Fruit fly (Drosophila melanogaster) whole organism, embryonic: ENCODE results near the gene Fur2.

Experiments
- Abd-B ChIP-seq: fragments of 200-800 bp; sonication (Bioruptor generic); optimal IDR thresholded peaks from 2 replicates; lab custom pipeline; 2018; ENCODE audit warnings: missing biosample characterization, mild to moderate bottlenecking, missing genetic modification characterization, moderate library complexity
- Antp ChIP-seq: fragments of 200-800 bp; sonication (Bioruptor generic); optimal IDR thresholded peaks from 3 replicates; lab custom pipeline; 2016; ENCODE audit warnings: missing biosample characterization, missing genetic modification characterization
- BEAF-32 ChIP-seq: fragments of 200-800 bp; sonication (Bioruptor generic); optimal IDR thresholded peaks from 3 replicates; lab custom pipeline; 2017; ENCODE audit warnings: missing biosample characterization, missing genetic modification characterization, mild to moderate bottlenecking, moderate library complexity, missing genetic modification reagents
- CG1024 ChIP-seq: fragments of 200-800 bp; sonication (Bioruptor generic); IDR thresholded peaks from 2 replicates; pipeline ENCODE4 v1.3.6; 2022; ENCODE audit warnings: missing biosample characterization, missing genetic modification characterization
- CG11696 ChIP-seq: fragments of 200-800 bp; sonication (Bioruptor generic); IDR thresholded peaks from 2 replicates; pipeline ENCODE4 v1.3.6; 2022; ENCODE audit warnings: missing biosample characterization, missing genetic modification characterization
- CG12104 ChIP-seq: fragments of 200-800 bp; sonication (Bioruptor generic); optimal IDR thresholded peaks from 3 replicates; lab custom pipeline; 2016; ENCODE audit warnings: missing biosample characterization, missing genetic modification characterization
- CG14965 ChIP-seq: fragments of 200-800 bp; sonication (Bioruptor generic); optimal IDR thresholded peaks from 2 replicates; lab custom pipeline; 2016; ENCODE audit warnings: missing biosample characterization, missing genetic modification characterization, borderline replicate concordance
- CG16863 ChIP-seq: fragments of 200-800 bp; sonication (Bioruptor generic); optimal IDR thresholded peaks from 3 replicates; lab custom pipeline; 2016; ENCODE audit warnings: missing biosample characterization, missing genetic modification characterization
- CG34224 ChIP-seq: fragments of 200-800 bp; sonication (Bioruptor generic); IDR thresholded peaks from 3 replicates; pipeline ENCODE4 v1.3.6; 2022; ENCODE audit warnings: missing biosample characterization, missing genetic modification characterization; ENCODE audit not compliant: partially characterized antibody
- CG3726 ChIP-seq: fragments of 200-800 bp; sonication (Bioruptor generic); IDR thresholded peaks from 3 replicates; pipeline ENCODE4, ENCODE4 v1.3.6; 2022; ENCODE audit warnings: missing biosample characterization, missing genetic modification characterization
- CG42726 ChIP-seq: fragments of 200-800 bp; sonication (Bioruptor generic); IDR thresholded peaks from 2 replicates; pipeline ENCODE4 v1.3.6; 2022; ENCODE audit warnings: missing biosample characterization, missing genetic modification characterization; ENCODE audit not compliant: partially characterized antibody
- CG4404 ChIP-seq: fragments of 200-800 bp; sonication (Bioruptor generic); IDR thresholded peaks from 2 replicates; pipeline ENCODE4 v1.3.6; 2022; ENCODE audit warnings: missing biosample characterization, missing genetic modification characterization
- CG5245 ChIP-seq: fragments of 200-800 bp; sonication (Bioruptor generic); optimal IDR thresholded peaks from 3 replicates; lab custom pipeline; 2016; ENCODE audit warnings: missing biosample characterization, missing genetic modification characterization
- CG6254 ChIP-seq: fragments of 200-800 bp; sonication (Bioruptor generic); optimal IDR thresholded peaks from 3 replicates; lab custom pipeline; 2017; ENCODE audit warnings: mild to moderate bottlenecking, missing biosample characterization, missing genetic modification reagents, missing genetic modification characterization
- CG6272 ChIP-seq: fragments of 200-800 bp; sonication (Bioruptor generic); IDR thresholded peaks from 2 replicates; pipeline ENCODE4 v1.3.6; 2022; ENCODE audit warnings: missing biosample characterization, missing genetic modification characterization
- CG7556 ChIP-seq: fragments of 200-800 bp; sonication (Bioruptor generic); optimal IDR thresholded peaks from 2 replicates; lab custom pipeline; 2017; ENCODE audit warnings: missing biosample characterization, mild to moderate bottlenecking, missing genetic modification characterization
- CG8281 ChIP-seq: fragments of 200-800 bp; sonication (Bioruptor generic); optimal IDR thresholded peaks from 2 replicates; lab custom pipeline; 2018; ENCODE audit warnings: missing biosample characterization, mild to moderate bottlenecking, missing genetic modification characterization, moderate library complexity
- CG9727 ChIP-seq: fragments of 200-800 bp; sonication (Bioruptor generic); optimal IDR thresholded peaks from 3 replicates; lab custom pipeline; 2017; ENCODE audit warnings: missing biosample characterization, mild to moderate bottlenecking, missing genetic modification characterization
- CG9797 ChIP-seq: fragments of 200-800 bp; sonication (Bioruptor generic); optimal IDR thresholded peaks from 3 replicates; lab custom pipeline; 2018; ENCODE audit warnings: missing biosample characterization, mild to moderate bottlenecking, missing genetic modification characterization
- Camta ChIP-seq: fragments of 200-800 bp; sonication (Bioruptor generic); optimal IDR thresholded peaks from 2 replicates; lab custom pipeline; 2016; ENCODE audit warnings: missing biosample characterization, missing genetic modification characterization
- Dek ChIP-seq: fragments of 200-800 bp; sonication (Bioruptor generic); optimal IDR thresholded peaks from 3 replicates; lab custom pipeline; 2019; ENCODE audit warnings: missing biosample characterization, mild to moderate bottlenecking, missing genetic modification characterization, moderate library complexity
- Hr39 ChIP-seq: fragments of >200 bp; optimal IDR thresholded peaks from 2 replicates; lab custom pipeline; 2017
- Hsf ChIP-seq: fragments of 200-800 bp; sonication (Bioruptor generic); optimal IDR thresholded peaks from 3 replicates; lab custom pipeline; 2016; ENCODE audit warnings: missing biosample characterization, missing genetic modification characterization
- Neu2 ChIP-seq: fragments of 200-800 bp; sonication (Bioruptor generic); optimal IDR thresholded peaks from 3 replicates; lab custom pipeline; 2016; ENCODE audit warnings: missing biosample characterization, missing genetic modification characterization, borderline replicate concordance
- Nf-YA ChIP-seq: fragments of 200-800 bp; sonication (Bioruptor generic); IDR thresholded peaks from 2 replicates; pipeline ENCODE4 v1.3.6; 2022; ENCODE audit warnings: missing biosample characterization, missing genetic modification characterization
- Poxn ChIP-seq: fragments of 200-800 bp; sonication (Bioruptor generic); IDR thresholded peaks from 2 replicates; pipeline ENCODE4 v1.3.6; 2022; ENCODE audit warnings: missing biosample characterization, missing genetic modification characterization
- Ptx1 ChIP-seq: fragments of 200-800 bp; sonication (Bioruptor generic); IDR thresholded peaks from 2 replicates; pipeline ENCODE4 v1.3.6; 2022; ENCODE audit warnings: missing biosample characterization, missing genetic modification characterization
- amos ChIP-seq: fragments of 200-800 bp; sonication (Bioruptor generic); IDR thresholded peaks from 2 replicates; pipeline ENCODE4 v1.3.6; 2022; ENCODE audit warnings: missing biosample characterization, missing genetic modification characterization; ENCODE audit not compliant: partially characterized antibody
- ara ChIP-seq: fragments of 200-800 bp; sonication (Bioruptor generic); IDR thresholded peaks from 2 replicates; pipeline ENCODE4 v1.3.6; 2022; ENCODE audit warnings: missing biosample characterization, missing genetic modification characterization
- chif ChIP-seq, 2 experiments: fragments of 200-800 bp; sonication (Bioruptor generic); optimal IDR thresholded peaks; 3 replicates each; lab custom pipeline; 2016; ENCODE audit warnings: missing biosample characterization in 2 of 2, missing genetic modification characterization in 2 of 2
- chm ChIP-seq: fragments of 200-800 bp; sonication (Bioruptor generic); IDR thresholded peaks from 2 replicates; pipeline ENCODE4 v1.3.6; 2022; ENCODE audit warnings: missing biosample characterization, missing genetic modification characterization
- chn ChIP-seq: fragments of 200-800 bp; sonication (Bioruptor generic); optimal IDR thresholded peaks from 2 replicates; lab custom pipeline; 2016; ENCODE audit warnings: missing biosample characterization, missing genetic modification characterization
- da ChIP-seq: fragments of 200-800 bp; sonication (Bioruptor generic); optimal IDR thresholded peaks from 2 replicates; lab custom pipeline; 2016; ENCODE audit warnings: missing biosample characterization, missing genetic modification characterization
- esg ChIP-seq: fragments of 200-800 bp; sonication (Bioruptor generic); conservative IDR thresholded peaks from 2 replicates; pipeline ENCODE4 v1.3.6; 2022; ENCODE audit warnings: missing biosample characterization, missing genetic modification characterization
- exex ChIP-seq: fragments of 200-800 bp; sonication (Bioruptor generic); optimal IDR thresholded peaks from 4 replicates; lab custom pipeline; 2018; ENCODE audit warnings: missing biosample characterization, mild to moderate bottlenecking, missing genetic modification characterization, moderate library complexity
- fd3F ChIP-seq: fragments of 200-800 bp; sonication (Bioruptor generic); optimal IDR thresholded peaks from 2 replicates; lab custom pipeline; 2018; ENCODE audit warnings: missing biosample characterization, mild to moderate bottlenecking, missing genetic modification characterization, moderate library complexity
- gem ChIP-seq: fragments of 200-800 bp; sonication (Bioruptor generic); optimal IDR thresholded peaks from 2 replicates; lab custom pipeline; 2019; ENCODE audit warnings: missing biosample characterization, mild to moderate bottlenecking, missing genetic modification characterization, moderate library complexity
- gsb-n ChIP-seq: fragments of 200-800 bp; sonication (Bioruptor generic); optimal IDR thresholded peaks from 3 replicates; lab custom pipeline; 2018; ENCODE audit warnings: missing biosample characterization, mild to moderate bottlenecking, missing genetic modification characterization
- klu ChIP-seq: fragments of 200-800 bp; sonication (Bioruptor generic); IDR thresholded peaks from 2 replicates; pipeline ENCODE4 v1.3.6; 2022; ENCODE audit warnings: missing biosample characterization, missing genetic modification characterization
- lov ChIP-seq, 2 experiments: fragments of 200-800 bp in 1 of 2; fragments of >200 bp in 1 of 2; sonication (Bioruptor generic) in 1 of 2; IDR thresholded peaks in 1 of 2; optimal IDR thresholded peaks in 1 of 2; 2 replicates in 1 of 2; 3 replicates in 1 of 2; pipeline versions ENCODE4 v1.3.6 to Lab custom; 2017 to 2022; ENCODE audit warnings: missing biosample characterization in 1 of 2, missing genetic modification characterization in 1 of 2
- maf-S ChIP-seq: fragments of 200-800 bp; sonication (Bioruptor generic); optimal IDR thresholded peaks from 2 replicates; lab custom pipeline; 2016; ENCODE audit warnings: missing biosample characterization, missing genetic modification characterization
- oc ChIP-seq: fragments of 200-800 bp; sonication (Bioruptor generic); optimal IDR thresholded peaks from 2 replicates; lab custom pipeline; 2018; ENCODE audit warnings: missing biosample characterization, mild to moderate bottlenecking, missing genetic modification characterization, moderate library complexity
- pfk ChIP-seq: fragments of 200-800 bp; sonication (Bioruptor generic); optimal IDR thresholded peaks from 2 replicates; lab custom pipeline; 2018; ENCODE audit warnings: missing biosample characterization, mild to moderate bottlenecking, missing genetic modification characterization, moderate library complexity
- schlank ChIP-seq: fragments of 200-800 bp; sonication (Bioruptor generic); optimal IDR thresholded peaks from 2 replicates; lab custom pipeline; 2018; ENCODE audit warnings: missing biosample characterization, mild to moderate bottlenecking, missing genetic modification characterization
- slp2 ChIP-seq: fragments of 200-800 bp; sonication (Bioruptor generic); optimal IDR thresholded peaks from 2 replicates; lab custom pipeline; 2016; ENCODE audit warnings: missing biosample characterization, missing genetic modification characterization
- stwl ChIP-seq: fragments of 200-800 bp; sonication (Bioruptor generic); optimal IDR thresholded peaks from 3 replicates; lab custom pipeline; 2018; ENCODE audit warnings: missing biosample characterization, mild to moderate bottlenecking, missing genetic modification characterization, moderate library complexity
- tio ChIP-seq: fragments of 200-800 bp; sonication (Bioruptor generic); optimal IDR thresholded peaks from 2 replicates; lab custom pipeline; 2017; ENCODE audit warnings: missing biosample characterization, missing genetic modification characterization, inconsistent platforms
- trh ChIP-seq: fragments of 200-800 bp; sonication (Bioruptor generic); optimal IDR thresholded peaks from 2 replicates; lab custom pipeline; 2016; ENCODE audit warnings: missing biosample characterization, missing genetic modification characterization
- vnd ChIP-seq: fragments of 200-800 bp; sonication (Bioruptor generic); IDR thresholded peaks from 3 replicates; pipeline ENCODE4 v1.3.6; 2022; ENCODE audit warnings: missing biosample characterization, missing genetic modification characterization; ENCODE audit not compliant: partially characterized antibody
- vvl ChIP-seq: fragments of 200-800 bp; sonication (Bioruptor generic); IDR thresholded peaks from 2 replicates; pipeline ENCODE4 v1.3.6; 2022; ENCODE audit warnings: missing biosample characterization, missing genetic modification characterization

Gene Fur2

dm6 chrX:16421899-16422412 is 49.1 kb downstream of the Fur2 start, which contains the start of gene AnxB11 (continued):
- no peak for TF ChIP-seq Poxn
- peak; percentile 10 for TF ChIP-seq oc (tag; lab: Kevin White, UChicago)
- TF ChIP-seq fd3F: no peak
- TF ChIP-seq Hr39 (lab: Kevin White, UChicago): no peak
- TF ChIP-seq esg (GFP tag; lab: Robert Waterston, UW): no peak
- peak; percentile 30; the same call in 1 of the 2 replicates for TF ChIP-seq CG42726 (GFP tag; lab: Robert Waterston, UW)
- no peak for TF ChIP-seq CG3726
- no peak for TF ChIP-seq chm (GFP tag; lab: Robert Waterston, UW)
- no peak for TF ChIP-seq slp2
- no peak for TF ChIP-seq exex (tag; lab: Kevin White, UChicago)
- TF ChIP-seq trh (GFP tag; lab: Kevin White, UChicago): no peak
- no peak for TF ChIP-seq CG1024 (GFP tag; lab: Robert Waterston, UW)
- TF ChIP-seq Camta (GFP tag; lab: Kevin White, UChicago): no peak
- TF ChIP-seq CG9797 (GFP tag; lab: Kevin White, UChicago): no peak
- peak; percentile 45; the same call in 2 of the 3 replicates for TF ChIP-seq CG34224 (GFP tag; lab: Robert Waterston, UW)
- TF ChIP-seq CG6254 (GFP tag; lab: Kevin White, UChicago): no peak
- TF ChIP-seq klu: no peak
- no peak for TF ChIP-seq pfk
- peak; percentile 33; the same call in 2 of the 3 replicates for TF ChIP-seq vnd
- no peak for TF ChIP-seq CG7556
- TF ChIP-seq tio (GFP tag; lab: Kevin White, UChicago): no peak
- no peak for TF ChIP-seq CG8281
- TF ChIP-seq CG12104: no peak
- no peak for TF ChIP-seq lov (optimal IDR thresholded peaks at IDR 0.05; lab: Kevin White, UChicago)
- no peak for TF ChIP-seq lov (GFP tag; IDR thresholded peaks at IDR 0.05; lab: Robert Waterston, UW)
- TF ChIP-seq CG4404 (GFP tag; lab: Robert Waterston, UW): no peak
- TF ChIP-seq maf-S: no peak
- no peak for TF ChIP-seq Hsf (GFP tag; lab: Kevin White, UChicago)
- no peak for TF ChIP-seq Abd-B
- TF ChIP-seq CG11696 (GFP tag; lab: Robert Waterston, UW): no peak
- no peak for TF ChIP-seq Ptx1 (GFP tag; lab: Robert Waterston, UW)
- no peak for TF ChIP-seq chn (GFP tag; lab: Kevin White, UChicago)
- no peak for TF ChIP-seq CG5245 (GFP tag; lab: Kevin White, UChicago)
- no peak for TF ChIP-seq da
- no peak for TF ChIP-seq CG14965 (GFP tag; lab: Kevin White, UChicago)
- TF ChIP-seq Nf-YA (GFP tag; lab: Robert Waterston, UW): no peak
- no peak for TF ChIP-seq Dek (tag; lab: Kevin White, UChicago)
- TF ChIP-seq schlank (tag; lab: Kevin White, UChicago): no peak
- TF ChIP-seq gem: no peak
- TF ChIP-seq amos (GFP tag; lab: Robert Waterston, UW): peak; percentile 56; the same call in 1 of the 2 replicates
- no peak for TF ChIP-seq BEAF-32 (GFP tag; lab: Kevin White, UChicago)
- TF ChIP-seq vvl (GFP tag; lab: Robert Waterston, UW): no peak
- no peak for TF ChIP-seq chif (GFP tag; optimal IDR thresholded peaks at IDR 0.05; lab: Kevin White, UChicago)
- no peak for TF ChIP-seq ara (GFP tag; lab: Robert Waterston, UW)
- TF ChIP-seq Neu2 (GFP tag; lab: Kevin White, UChicago): no peak
- TF ChIP-seq gsb-n: no peak
- no peak for TF ChIP-seq CG9727 (GFP tag; lab: Kevin White, UChicago)
- no peak for TF ChIP-seq CG6272 (GFP tag; lab: Robert Waterston, UW)
- TF ChIP-seq Antp (GFP tag; lab: Kevin White, UChicago): no peak
- TF ChIP-seq stwl (tag; lab: Kevin White, UChicago): no peak
- peak; percentile 2 for TF ChIP-seq CG16863 (GFP tag; lab: Kevin White, UChicago)
